Worm (Caenorhabditis elegans): Measurements from ENCODE around the gene clec-218.

clec-218 gene

DNA sequence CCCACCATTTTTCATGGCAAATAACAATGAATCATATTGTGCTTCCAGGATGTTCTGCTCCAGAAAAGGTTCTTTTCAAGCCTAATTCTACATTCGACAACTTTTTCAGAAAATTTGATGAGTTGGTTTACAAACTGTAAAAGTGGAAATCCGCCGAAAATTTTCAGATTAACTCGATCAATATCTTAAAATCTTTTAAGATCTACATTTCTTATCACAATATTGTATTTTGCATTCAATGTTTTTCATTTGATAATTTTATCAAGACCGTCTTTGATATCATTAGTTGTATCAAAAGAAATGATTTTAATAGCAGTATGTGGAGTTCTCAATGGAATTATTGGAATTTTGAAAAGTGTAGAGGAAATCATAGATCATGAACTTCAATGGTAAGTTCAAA, 52.0 kb downstream of the clec-218 start, which contains the start of gene F38E1.6:
TSS of gene F38E1.6 (plus strand) at position 301 of the 400 bp plus-strand sequence.
- TF ChIP-seq snpc-4 (tag; optimal IDR thresholded peaks at IDR 0.05) (no peak), nhr-25 (tag; optimal IDR thresholded peaks at IDR 0.05) (no peak), pqm-1 (tag; optimal IDR thresholded peaks at IDR 0.05) (no peak), nhr-28 (tag; optimal IDR thresholded peaks at IDR 0.05) (no peak), fkh-10 (GFP tag; optimal IDR thresholded peaks at IDR 0.05) (no peak)

All from whole organism, L3 larva.